Fruit fly (Drosophila melanogaster) whole organism, embryonic: Measurements from ENCODE around the gene Vps2.

Experiments
- ATbp ChIP-seq: fragments of 200-800 bp; sonication (Bioruptor generic); optimal IDR thresholded peaks from 2 replicates; lab custom pipeline; 2017; ENCODE audit warnings: missing biosample characterization, mild to moderate bottlenecking, missing genetic modification characterization, missing genetic modification reagents
- CG10209 ChIP-seq: fragments of 200-800 bp; sonication (Bioruptor generic); optimal IDR thresholded peaks from 3 replicates; lab custom pipeline; 2017; ENCODE audit warnings: missing biosample characterization, mild to moderate bottlenecking, missing genetic modification characterization, missing genetic modification reagents
- CG11398 ChIP-seq: fragments of 200-800 bp; sonication (Bioruptor generic); optimal IDR thresholded peaks from 2 replicates; lab custom pipeline; 2016; ENCODE audit warnings: missing biosample characterization, missing genetic modification characterization
- CG11504 ChIP-seq: fragments of 200-800 bp; sonication (Bioruptor generic); optimal IDR thresholded peaks from 3 replicates; lab custom pipeline; 2019; ENCODE audit warnings: missing biosample characterization, mild to moderate bottlenecking, missing genetic modification characterization, moderate library complexity
- CG12071 ChIP-seq: fragments of 200-800 bp; sonication (Bioruptor generic); optimal IDR thresholded peaks from 3 replicates; lab custom pipeline; 2018; ENCODE audit warnings: missing biosample characterization, mild to moderate bottlenecking, missing genetic modification characterization
- CG12236 ChIP-seq: fragments of 200-800 bp; sonication (Bioruptor generic); optimal IDR thresholded peaks from 2 replicates; lab custom pipeline; 2016; ENCODE audit warnings: missing biosample characterization, missing genetic modification characterization
- CG12659 ChIP-seq: fragments of 200-800 bp; sonication (Bioruptor generic); optimal IDR thresholded peaks from 3 replicates; lab custom pipeline; 2017; ENCODE audit warnings: mild to moderate bottlenecking, missing biosample characterization, missing genetic modification reagents, missing genetic modification characterization
- CG13424 ChIP-seq: fragments of 200-800 bp; sonication (Bioruptor generic); optimal IDR thresholded peaks from 2 replicates; lab custom pipeline; 2019; ENCODE audit warnings: missing biosample characterization, mild to moderate bottlenecking, missing genetic modification characterization, moderate library complexity
- CG14014 ChIP-seq: fragments of 200-800 bp; sonication (Bioruptor generic); IDR thresholded peaks from 2 replicates; pipeline ENCODE4 v1.3.6; 2022; ENCODE audit warnings: missing biosample characterization, missing genetic modification characterization
- CG14050 ChIP-seq: fragments of 200-800 bp; sonication (Bioruptor generic); IDR thresholded peaks from 3 replicates; pipeline ENCODE4 v1.3.6; 2022; ENCODE audit warnings: missing biosample characterization, missing genetic modification characterization
- CG15514 ChIP-seq: fragments of 200-800 bp; sonication (Bioruptor generic); optimal IDR thresholded peaks from 3 replicates; lab custom pipeline; 2017; ENCODE audit warnings: missing biosample characterization, missing genetic modification characterization, mild to moderate bottlenecking, moderate library complexity, missing genetic modification reagents
- CG15696 ChIP-seq: fragments of 200-800 bp; sonication (Bioruptor generic); optimal IDR thresholded peaks from 2 replicates; lab custom pipeline; 2019; ENCODE audit warnings: missing biosample characterization, mild to moderate bottlenecking, missing genetic modification characterization, moderate library complexity
- CG18262 ChIP-seq: fragments of 200-800 bp; optimal IDR thresholded peaks from 3 replicates; lab custom pipeline; 2019; ENCODE audit warnings: missing biosample characterization, mild to moderate bottlenecking, missing genetic modification characterization, moderate library complexity
- CG2202 ChIP-seq: fragments of 200-800 bp; sonication (Bioruptor generic); optimal IDR thresholded peaks from 2 replicates; lab custom pipeline; 2018; ENCODE audit warnings: missing biosample characterization, mild to moderate bottlenecking, missing genetic modification characterization
- CG33213 ChIP-seq: fragments of 200-800 bp; sonication (Bioruptor generic); optimal IDR thresholded peaks from 3 replicates; lab custom pipeline; 2016; ENCODE audit warnings: missing biosample characterization, missing genetic modification characterization
- CG3407 ChIP-seq: fragments of 200-800 bp; sonication (Bioruptor generic); optimal IDR thresholded peaks from 2 replicates; lab custom pipeline; 2018; ENCODE audit warnings: missing biosample characterization, mild to moderate bottlenecking, missing genetic modification characterization
- CG7271 ChIP-seq: fragments of 200-800 bp; sonication (Bioruptor generic); optimal IDR thresholded peaks from 2 replicates; lab custom pipeline; 2018; ENCODE audit warnings: missing biosample characterization, mild to moderate bottlenecking, missing genetic modification characterization, moderate library complexity
- CG7372 ChIP-seq: fragments of 200-800 bp; sonication (Bioruptor generic); IDR thresholded peaks from 2 replicates; pipeline ENCODE4 v1.3.6; 2022; ENCODE audit warnings: missing biosample characterization, missing genetic modification characterization
- CG7928 ChIP-seq: fragments of 200-800 bp; sonication (Bioruptor generic); optimal IDR thresholded peaks from 2 replicates; lab custom pipeline; 2017; ENCODE audit warnings: missing biosample characterization, mild to moderate bottlenecking, missing genetic modification characterization
- CG8281 ChIP-seq: fragments of 200-800 bp; sonication (Bioruptor generic); optimal IDR thresholded peaks from 2 replicates; lab custom pipeline; 2018; ENCODE audit warnings: missing biosample characterization, mild to moderate bottlenecking, missing genetic modification characterization, moderate library complexity
- CG8290 ChIP-seq, 3 experiments: fragments of 200-800 bp; sonication (Bioruptor generic); optimal IDR thresholded peaks; 2 replicates each; lab custom pipeline; 2016 to 2019; ENCODE audit warnings: missing biosample characterization in 3 of 3, missing genetic modification characterization in 3 of 3, mild to moderate bottlenecking in 2 of 3, moderate library complexity in 1 of 3
- CG8478 ChIP-seq: fragments of >200 bp; optimal IDR thresholded peaks from 2 replicates; lab custom pipeline; 2018
- CG8924 ChIP-seq: fragments of 200-800 bp; optimal IDR thresholded peaks from 3 replicates; lab custom pipeline; 2019; ENCODE audit warnings: missing biosample characterization, mild to moderate bottlenecking, missing genetic modification characterization, moderate library complexity
- D ChIP-seq, 2 experiments: fragments of 200-800 bp in 1 of 2; fragments of >200 bp in 1 of 2; sonication (Bioruptor generic) in 1 of 2; optimal IDR thresholded peaks; 2 replicates in 1 of 2; 3 replicates in 1 of 2; lab custom pipeline; 2017; ENCODE audit warnings: mild to moderate bottlenecking in 1 of 2, missing biosample characterization in 1 of 2, missing genetic modification characterization in 1 of 2, missing genetic modification reagents in 1 of 2
- Drgx ChIP-seq: fragments of 200-800 bp; sonication (Bioruptor generic); IDR thresholded peaks from 2 replicates; pipeline ENCODE4 v1.3.6; 2022; ENCODE audit warnings: missing biosample characterization, missing genetic modification characterization
- Eip74EF ChIP-seq, 2 experiments: fragments of 200-800 bp in 1 of 2; fragments of >200 bp in 1 of 2; sonication (Bioruptor generic) in 1 of 2; optimal IDR thresholded peaks; 2 replicates each; lab custom pipeline; 2017 to 2019; ENCODE audit warnings: missing biosample characterization in 2 of 2, missing genetic modification characterization in 2 of 2, mild to moderate bottlenecking in 1 of 2, moderate library complexity in 1 of 2
- Hr3 ChIP-seq: fragments of 200-800 bp; sonication (Bioruptor generic); optimal IDR thresholded peaks from 3 replicates; lab custom pipeline; 2016; ENCODE audit warnings: missing biosample characterization, missing genetic modification characterization
- Lhr ChIP-seq: fragments of 200-800 bp; sonication (Bioruptor generic); optimal IDR thresholded peaks from 3 replicates; lab custom pipeline; 2017; ENCODE audit warnings: mild to moderate bottlenecking, missing biosample characterization, missing genetic modification reagents, missing genetic modification characterization
- NC2α ChIP-seq: fragments of 200-800 bp; sonication (Bioruptor generic); optimal IDR thresholded peaks from 2 replicates; lab custom pipeline; 2016; ENCODE audit warnings: missing biosample characterization, missing genetic modification characterization
- NC2β ChIP-seq: fragments of 200-800 bp; sonication (Bioruptor generic); optimal IDR thresholded peaks from 2 replicates; lab custom pipeline; 2016; ENCODE audit warnings: missing biosample characterization, missing genetic modification characterization
- Pdp1 ChIP-seq, 2 experiments: fragments of 200-800 bp; sonication (Bioruptor generic); optimal IDR thresholded peaks; 3 replicates each; lab custom pipeline; 2016; ENCODE audit warnings: missing biosample characterization in 2 of 2, missing genetic modification characterization in 2 of 2, mild to moderate bottlenecking in 1 of 2, moderate library complexity in 1 of 2
- Sox100B ChIP-seq: fragments of 200-800 bp; sonication (Bioruptor generic); optimal IDR thresholded peaks from 3 replicates; lab custom pipeline; 2018; ENCODE audit warnings: missing biosample characterization, mild to moderate bottlenecking, missing genetic modification characterization
- Sry-δ ChIP-seq: fragments of 200-800 bp; sonication (Bioruptor generic); optimal IDR thresholded peaks from 2 replicates; lab custom pipeline; 2016; ENCODE audit warnings: missing biosample characterization, missing genetic modification characterization
- ap ChIP-seq: fragments of 200-800 bp; sonication (Bioruptor generic); IDR thresholded peaks from 2 replicates; pipeline ENCODE4 v1.3.6; 2022; ENCODE audit warnings: missing biosample characterization, missing genetic modification characterization
- bab2 ChIP-seq: fragments of 200-800 bp; sonication (Bioruptor generic); optimal IDR thresholded peaks from 2 replicates; lab custom pipeline; 2016; ENCODE audit warnings: missing biosample characterization, missing genetic modification characterization
- cato ChIP-seq: fragments of 200-800 bp; sonication (Bioruptor generic); optimal IDR thresholded peaks from 2 replicates; lab custom pipeline; 2016; ENCODE audit warnings: missing biosample characterization, missing genetic modification characterization, borderline replicate concordance
- caup ChIP-seq: fragments of 200-800 bp; sonication (Bioruptor generic); optimal IDR thresholded peaks from 3 replicates; lab custom pipeline; 2017; ENCODE audit warnings: missing biosample characterization, mild to moderate bottlenecking, missing genetic modification characterization, moderate library complexity; ENCODE audit not compliant: severe bottlenecking
- corto ChIP-seq: fragments of 200-800 bp; sonication (Bioruptor generic); optimal IDR thresholded peaks from 2 replicates; lab custom pipeline; 2016; ENCODE audit warnings: missing biosample characterization, mild to moderate bottlenecking, missing genetic modification characterization, moderate library complexity
- emc ChIP-seq: fragments of 200-800 bp; sonication (Bioruptor generic); optimal IDR thresholded peaks from 2 replicates; lab custom pipeline; 2016; ENCODE audit warnings: missing biosample characterization, missing genetic modification characterization
- gcm2 ChIP-seq: fragments of 200-800 bp; sonication (Bioruptor generic); optimal IDR thresholded peaks from 2 replicates; lab custom pipeline; 2016; ENCODE audit warnings: missing biosample characterization, missing genetic modification characterization
- inv ChIP-seq: fragments of 200-800 bp; sonication (Bioruptor generic); IDR thresholded peaks from 2 replicates; pipeline ENCODE4 v1.3.6; 2022; ENCODE audit warnings: missing biosample characterization, missing genetic modification characterization; ENCODE audit not compliant: partially characterized antibody
- nerfin-1 ChIP-seq: fragments of 200-800 bp; sonication (Bioruptor generic); optimal IDR thresholded peaks from 3 replicates; lab custom pipeline; 2019; ENCODE audit warnings: missing biosample characterization, mild to moderate bottlenecking, missing genetic modification characterization, moderate library complexity
- nom ChIP-seq: fragments of 200-800 bp; sonication (Bioruptor generic); optimal IDR thresholded peaks from 2 replicates; lab custom pipeline; 2017; ENCODE audit warnings: missing biosample characterization, missing genetic modification characterization, mild to moderate bottlenecking, moderate library complexity, missing genetic modification reagents
- otp ChIP-seq: fragments of 200-800 bp; sonication (Bioruptor generic); IDR thresholded peaks from 3 replicates; pipeline ENCODE4, ENCODE4 v1.3.6; 2022; ENCODE audit warnings: missing biosample characterization, missing genetic modification characterization
- pzg ChIP-seq: fragments of 200-800 bp; sonication (Bioruptor generic); optimal IDR thresholded peaks from 3 replicates; lab custom pipeline; 2018; ENCODE audit warnings: missing biosample characterization, mild to moderate bottlenecking, missing genetic modification characterization, moderate library complexity
- ranshi ChIP-seq: fragments of 200-800 bp; sonication (Bioruptor generic); IDR thresholded peaks from 2 replicates; pipeline ENCODE4 v1.3.6; 2022; ENCODE audit warnings: missing biosample characterization, missing genetic modification characterization
- seq ChIP-seq: fragments of 200-800 bp; sonication (Bioruptor generic); IDR thresholded peaks from 2 replicates; pipeline ENCODE4 v1.3.6; 2022; ENCODE audit warnings: missing biosample characterization, missing genetic modification characterization
- tap ChIP-seq: fragments of 200-800 bp; optimal IDR thresholded peaks from 3 replicates; lab custom pipeline; 2019; ENCODE audit warnings: missing biosample characterization, mild to moderate bottlenecking, missing genetic modification characterization, moderate library complexity
- z ChIP-seq: fragments of 200-800 bp; sonication (Bioruptor generic); IDR thresholded peaks from 3 replicates; pipeline ENCODE4 v1.3.6; 2022; ENCODE audit warnings: missing biosample characterization, missing genetic modification characterization

Vps2 gene

dm6 chr3R:26011542-26011941, 41.1 kb upstream of the Vps2 start (continued):
- TF ChIP-seq Lhr (GFP tag; lab: Kevin White, UChicago) (no peak), CG33213 (GFP tag; lab: Kevin White, UChicago) (peak; percentile 32), NC2α (GFP tag; lab: Kevin White, UChicago) (no peak), emc (GFP tag; lab: Kevin White, UChicago) (no peak), gcm2 (GFP tag; lab: Kevin White, UChicago) (no peak), CG8290 (GFP tag; optimal IDR thresholded peaks at IDR 0.05; lab: Kevin White, UChicago) (peak; percentile 41), CG8290 (tag; optimal IDR thresholded peaks at IDR 0.05; lab: Kevin White, UChicago) (peak; percentile 44 to 58), pzg (GFP tag; lab: Kevin White, UChicago) (no peak), CG8478 (lab: Kevin White, UChicago) (no peak), Sox100B (GFP tag; lab: Kevin White, UChicago) (peak; percentile 47), CG13424 (tag; lab: Kevin White, UChicago) (peak; percentile 26), NC2β (peak; percentile 6), CG14014 (GFP tag; lab: Robert Waterston, UW) (no peak), cato (GFP tag; lab: Kevin White, UChicago) (no peak), z (GFP tag; lab: Robert Waterston, UW) (peak; percentile 73), CG8924 (peak; percentile 61), CG18262 (tag; lab: Kevin White, UChicago) (peak; percentile 52), otp (GFP tag; lab: Robert Waterston, UW) (no peak), CG7372 (GFP tag; lab: Robert Waterston, UW) (no peak), CG11398 (peak; percentile 44), CG11504 (tag; lab: Kevin White, UChicago) (peak; percentile 11), nom (GFP tag; lab: Kevin White, UChicago) (peak; percentile 25), CG3407 (GFP tag; lab: Kevin White, UChicago) (peak; percentile 47), Sry-δ (no peak), CG15514 (GFP tag; lab: Kevin White, UChicago) (peak; percentile 1), CG7928 (GFP tag; lab: Kevin White, UChicago) (no peak), CG12071 (peak; percentile 44), D (optimal IDR thresholded peaks at IDR 0.05; lab: Kevin White, UChicago) (no peak), D (GFP tag; optimal IDR thresholded peaks at IDR 0.05; lab: Kevin White, UChicago) (peak; percentile 23), ap (no peak), CG2202 (tag; lab: Kevin White, UChicago) (peak; percentile 75), Hr3 (GFP tag; lab: Kevin White, UChicago) (no peak), Pdp1 (GFP tag; optimal IDR thresholded peaks at IDR 0.05; lab: Kevin White, UChicago) (peak in 1 of 2 experiments; percentile 50), seq (no peak), CG12659 (GFP tag; lab: Kevin White, UChicago) (peak; percentile 3), nerfin-1 (tag; lab: Kevin White, UChicago) (peak; percentile 57), CG14050 (GFP tag; lab: Robert Waterston, UW) (no peak), CG8281 (tag; lab: Kevin White, UChicago) (no peak), CG15696 (tag; lab: Kevin White, UChicago) (peak; percentile 82), bab2 (GFP tag; lab: Kevin White, UChicago) (no peak), corto (GFP tag; lab: Kevin White, UChicago) (no peak), CG12236 (peak; percentile 44), ATbp (peak; percentile 65), inv (GFP tag; lab: Robert Waterston, UW) (no peak), Eip74EF (GFP tag; optimal IDR thresholded peaks at IDR 0.05; lab: Kevin White, UChicago) (no peak), tap (tag; lab: Kevin White, UChicago) (peak; percentile 31), CG7271 (tag; lab: Kevin White, UChicago) (no peak), CG10209 (peak; percentile 19), caup (GFP tag; lab: Kevin White, UChicago) (peak; percentile 39), ranshi (GFP tag; lab: Robert Waterston, UW) (no peak), Drgx (GFP tag; lab: Robert Waterston, UW) (no peak)
